Worm (Caenorhabditis elegans) whole organism, L2 larva: ENCODE data around the gene che-2.

Source experiments
- F13H6.1 ChIP-seq: sonication (generic microtip); optimal IDR thresholded peaks from 2 replicates; lab custom pipeline; 2016; ENCODE audit warnings: missing genetic modification characterization, missing compliant biosample characterization
- lin-39 ChIP-seq: fragments of 150-350 bp; optimal IDR thresholded peaks from 2 replicates; lab custom pipeline; 2014; ENCODE audit warnings: missing biosample characterization, missing genetic modification reagents, missing genetic modification characterization

DNA sequence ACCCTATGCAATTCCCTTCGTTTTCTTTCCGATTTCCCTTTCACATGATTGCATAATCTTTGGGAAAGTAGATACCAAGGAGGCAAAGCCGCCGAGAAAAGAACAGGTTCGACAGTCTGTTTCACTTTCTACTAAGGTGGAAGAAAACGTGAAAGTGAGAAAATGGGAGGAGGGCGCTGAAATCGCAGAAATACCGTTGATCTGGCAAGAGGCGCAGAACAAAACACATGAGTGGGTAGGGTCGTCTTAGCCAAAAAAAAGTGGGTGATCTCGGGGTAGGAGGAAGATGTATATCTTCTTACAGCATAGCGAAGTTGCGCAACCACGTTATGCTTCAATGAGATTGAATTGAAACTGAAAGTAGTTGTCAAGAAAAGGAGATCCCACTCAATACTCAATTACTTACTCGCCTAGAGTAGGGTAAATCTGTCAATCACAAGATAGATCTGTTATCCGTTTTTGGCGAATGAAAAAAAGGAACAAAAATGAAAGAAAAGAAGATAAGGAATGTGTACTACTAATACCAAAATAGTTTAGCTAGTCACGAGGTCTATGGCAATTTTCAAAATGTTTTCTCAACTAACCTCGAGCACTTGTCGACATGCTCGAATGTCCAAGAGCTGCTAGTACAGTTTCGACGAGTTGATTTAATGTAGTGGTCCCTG, 48.1 kb upstream of the che-2 start:
- no peak for TF ChIP-seq lin-39 (tag; lab: Kevin White, UChicago)
- no peak for TF ChIP-seq F13H6.1 (tag; lab: Kevin White, UChicago)
